Worm (Caenorhabditis elegans): ENCODE measurements around the gene tag-123.

DNA sequence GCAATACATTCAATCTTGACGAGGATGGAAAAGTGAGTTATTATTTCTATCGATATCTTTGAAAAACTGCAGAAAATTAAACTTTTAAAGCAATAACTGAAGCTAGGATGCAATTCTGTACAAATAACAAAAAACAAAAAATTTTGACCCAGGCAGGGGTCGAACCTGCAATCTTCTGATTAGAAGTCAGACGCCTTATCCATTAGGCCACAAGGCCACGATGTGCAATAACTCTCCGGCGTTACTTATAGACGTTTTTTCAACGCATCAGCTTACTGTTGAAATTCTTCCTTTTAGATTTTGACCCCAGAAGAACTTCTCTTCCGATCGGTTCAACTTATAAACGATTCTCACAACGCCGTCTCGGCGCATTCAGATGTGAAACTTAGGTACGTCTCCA is 40.2 kb downstream of the tag-123 start:
- TF ChIP-seq flt-1 (GFP tag; IDR thresholded peaks at IDR 0.05) (no peak), ceh-36 (tag; optimal IDR thresholded peaks at IDR 0.05) (no peak), B0310.2 (tag; optimal IDR thresholded peaks at IDR 0.05) (no peak), tra-4 (tag; optimal IDR thresholded peaks at IDR 0.05) (no peak), ama-1 (optimal IDR thresholded peaks at IDR 0.05) (no peak), hmbx-1 (tag; optimal IDR thresholded peaks at IDR 0.05) (no peak), F13C5.2 (tag; optimal IDR thresholded peaks at IDR 0.05) (no peak), scrt-1 (GFP tag; IDR thresholded peaks at IDR 0.05) (no peak), sea-1 (GFP tag; conservative IDR thresholded peaks at IDR 0.05) (no peak)

Data from whole organism, early embryonic.